Worm (Caenorhabditis elegans): ENCODE measurements around the gene his-24.

Gene his-24

DNA sequence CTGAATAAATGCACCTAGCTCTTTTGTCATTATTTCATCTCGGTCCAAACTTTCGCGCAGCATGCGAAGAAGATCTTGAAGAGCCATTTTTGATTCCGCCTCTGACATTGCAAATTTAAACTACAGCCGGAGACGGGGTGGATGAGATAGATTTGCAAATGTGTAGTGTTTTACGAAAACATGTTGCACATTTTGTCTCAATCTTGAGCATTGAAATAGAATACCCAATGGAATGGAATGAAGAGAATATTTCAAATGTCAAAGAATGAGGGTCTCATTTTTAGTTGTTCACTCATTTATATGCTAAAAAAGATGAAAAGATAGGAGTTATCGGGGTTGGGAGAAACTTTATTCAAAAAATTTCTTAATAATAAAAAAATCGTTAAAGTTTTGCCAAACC is 34.5 kb upstream of the his-24 start, which contains the start of gene Y66C5A.1:
Gene Y66C5A.1, minus strand, starts transcription at position 101 of the 400 bp plus-strand sequence.
- TF ChIP-seq pag-3 (tag; optimal IDR thresholded peaks at IDR 0.05; ENCODE audit: borderline replicate concordance) (no peak), gmeb-2 (tag; optimal IDR thresholded peaks at IDR 0.05) (no peak), ceh-14 (tag; optimal IDR thresholded peaks at IDR 0.05) (no peak), hlh-6 (tag; optimal IDR thresholded peaks at IDR 0.05) (no peak), ceh-48 (tag; optimal IDR thresholded peaks at IDR 0.05) (no peak), odd-2 (tag; optimal IDR thresholded peaks at IDR 0.05) (no peak), sdc-2 (tag; optimal IDR thresholded peaks at IDR 0.05) (no peak), ceh-6 (GFP tag; optimal IDR thresholded peaks at IDR 0.05) (no peak), nfya-1 (tag; optimal IDR thresholded peaks at IDR 0.05) (no peak), Y22D7AL.16 (tag; optimal IDR thresholded peaks at IDR 0.05) (no peak), nhr-11 (tag; optimal IDR thresholded peaks at IDR 0.05) (no peak), sox-2 (GFP tag; IDR thresholded peaks at IDR 0.05) (no peak)

DNA sequence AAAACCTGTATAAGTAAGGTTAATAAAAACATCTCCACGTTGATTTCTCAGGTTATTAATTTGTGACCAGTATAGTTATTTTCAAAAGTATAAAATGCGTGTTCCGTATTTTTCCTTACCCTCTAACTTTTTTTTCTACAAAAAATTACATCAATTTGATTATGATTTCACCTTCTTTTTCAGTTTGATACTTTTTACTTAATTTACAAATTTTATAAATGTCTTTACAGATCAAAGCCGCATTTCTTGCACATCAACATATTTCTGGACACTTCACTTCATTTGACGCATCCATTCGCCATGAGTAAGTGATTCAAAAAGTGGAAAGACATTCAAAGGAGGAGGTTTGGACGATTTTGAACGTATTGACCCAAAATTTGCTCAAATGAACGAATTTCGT is 29.5 kb upstream of the his-24 start, which contains the start of gene Y66C5A.2:
Gene Y66C5A.2, plus strand, starts transcription at position 301 of the 400 bp plus-strand sequence.
- no peak for TF ChIP-seq K09A11.1 (tag; optimal IDR thresholded peaks at IDR 0.05; ENCODE audit: insufficient read depth)
- TF ChIP-seq ceh-45 (GFP tag; IDR thresholded peaks at IDR 0.05), result no peak
- no peak for TF ChIP-seq sox-2 (GFP tag; IDR thresholded peaks at IDR 0.05)
- TF ChIP-seq hlh-15 (tag; optimal IDR thresholded peaks at IDR 0.05), result no peak
- TF ChIP-seq tbx-2 (tag; optimal IDR thresholded peaks at IDR 0.05), result no peak

- no peak for TF ChIP-seq ceh-24 (tag; optimal IDR thresholded peaks at IDR 0.05)
- no peak for TF ChIP-seq ceh-48 (tag; optimal IDR thresholded peaks at IDR 0.05)
- TF ChIP-seq ceh-18 (tag; optimal IDR thresholded peaks at IDR 0.05), result no peak
- no peak for TF ChIP-seq ceh-2 (tag; optimal IDR thresholded peaks at IDR 0.05)
These were observed 25.4 kb upstream of the his-24 start, which contains the start of gene M163.7 for ce11 chrX:14464513-14464912. TSS of gene M163.7 (plus strand) at chrX:14464813.

ce11 chrX:14465593-14465992 is 24.3 kb upstream of the his-24 start, which contains the start of gene M163.22:
TSS of gene M163.22 (plus strand) at chrX:14465893.
- no peak for TF ChIP-seq pag-3 (tag; optimal IDR thresholded peaks at IDR 0.05; ENCODE audit: borderline replicate concordance)
- no peak for TF ChIP-seq unc-3 (GFP tag; conservative IDR thresholded peaks at IDR 0.05)
- TF ChIP-seq unc-3 (tag; optimal IDR thresholded peaks at IDR 0.05), result no peak
- TF ChIP-seq ceh-9 (tag; optimal IDR thresholded peaks at IDR 0.05), result no peak
- no peak for TF ChIP-seq K02D7.2 (tag; optimal IDR thresholded peaks at IDR 0.05)
- TF ChIP-seq nhr-232 (tag; optimal IDR thresholded peaks at IDR 0.05), result no peak
- TF ChIP-seq lim-6 (tag; optimal IDR thresholded peaks at IDR 0.05), result no peak
- TF ChIP-seq ceh-19 (GFP tag; optimal IDR thresholded peaks at IDR 0.05), result no peak
- no peak for TF ChIP-seq odd-2 (tag; optimal IDR thresholded peaks at IDR 0.05)
- TF ChIP-seq gmeb-2 (tag; optimal IDR thresholded peaks at IDR 0.05), result no peak
- TF ChIP-seq ceh-18 (tag; optimal IDR thresholded peaks at IDR 0.05), result no peak

- TF ChIP-seq lin-11 (tag; optimal IDR thresholded peaks at IDR 0.05) (no peak), elt-2 (tag; optimal IDR thresholded peaks at IDR 0.05) (no peak), ref-2 (tag; optimal IDR thresholded peaks at IDR 0.05) (no peak), ceh-9 (tag; optimal IDR thresholded peaks at IDR 0.05) (no peak), C08G9.2 (tag; optimal IDR thresholded peaks at IDR 0.05) (no peak), fkh-6 (tag; optimal IDR thresholded peaks at IDR 0.05) (no peak), pax-1 (tag; optimal IDR thresholded peaks at IDR 0.05) (no peak), ceh-6 (GFP tag; optimal IDR thresholded peaks at IDR 0.05) (no peak), eyg-1 (tag; optimal IDR thresholded peaks at IDR 0.05) (no peak), F13H6.1 (tag; optimal IDR thresholded peaks at IDR 0.05) (no peak), hlh-13 (GFP tag; optimal IDR thresholded peaks at IDR 0.05) (no peak), mec-3 (tag; optimal IDR thresholded peaks at IDR 0.05; ENCODE audit: borderline replicate concordance) (no peak), ceh-14 (tag; optimal IDR thresholded peaks at IDR 0.05) (no peak), ceh-45 (GFP tag; IDR thresholded peaks at IDR 0.05) (no peak), ceh-19 (GFP tag; optimal IDR thresholded peaks at IDR 0.05) (no peak), tbx-2 (tag; optimal IDR thresholded peaks at IDR 0.05) (no peak)
These were observed 23.4 kb upstream of the his-24 start, which contains the start of gene M163.21 for ce11 chrX:14466532-14466931. TSS of gene M163.21 (plus strand) at chrX:14466832.

Data from whole organism, late embryonic.